Fruit fly (Drosophila melanogaster): Measurements from ENCODE around the gene Snx21.

DNA sequence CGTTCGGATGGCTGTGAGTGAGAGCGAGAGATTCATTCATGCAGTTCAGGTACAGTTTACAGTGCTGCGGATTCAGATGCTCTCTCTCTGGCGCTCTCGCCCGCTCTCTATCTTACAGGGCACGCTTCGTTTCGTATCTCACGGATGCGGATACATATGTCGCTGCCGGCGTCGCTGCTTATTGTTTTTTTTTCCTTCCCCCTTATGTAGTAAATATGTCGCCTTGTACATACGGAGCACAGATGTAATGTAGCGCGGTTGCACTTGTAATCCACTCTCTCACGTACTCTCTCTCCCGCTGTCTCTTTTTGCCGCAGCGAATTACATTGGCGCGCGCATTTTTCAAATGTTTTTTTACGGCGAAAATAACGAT is 10.2 kb downstream of the Snx21 start:
- TF ChIP-seq insv (optimal IDR thresholded peaks at IDR 0.05) (peak; percentile 89), psq (optimal IDR thresholded peaks at IDR 0.05) (no peak), ttk (optimal IDR thresholded peaks at IDR 0.05) (no peak), Sin3A (optimal IDR thresholded peaks at IDR 0.05) (no peak)
